Worm (Caenorhabditis elegans) whole organism, L1 larva: Measurements from ENCODE around the gene ZC376.8.

Experiments
- C04F5.9 ChIP-seq: sonication (generic microtip); optimal IDR thresholded peaks from 2 replicates; lab custom pipeline; 2016; ENCODE audit warnings: missing genetic modification characterization, missing compliant biosample characterization
- C16A3.4 ChIP-seq: fragments of 150-350 bp; optimal IDR thresholded peaks from 2 replicates; lab custom pipeline; 2014; ENCODE audit warnings: missing biosample characterization, missing genetic modification characterization
- C34B4.2 ChIP-seq: sonication (generic microtip); optimal IDR thresholded peaks from 2 replicates; lab custom pipeline; 2017; ENCODE audit warnings: mild to moderate bottlenecking, missing genetic modification characterization, missing compliant biosample characterization
- F16B12.6 ChIP-seq: fragments of 150-350 bp; optimal IDR thresholded peaks from 2 replicates; lab custom pipeline; 2014; ENCODE audit warnings: missing biosample characterization, missing genetic modification characterization
- Y116A8C.19 ChIP-seq: sonication (generic microtip); optimal IDR thresholded peaks from 2 replicates; lab custom pipeline; 2016; ENCODE audit warnings: missing compliant biosample characterization, missing genetic modification characterization, borderline replicate concordance
- alr-1 ChIP-seq: fragments of 200-800 bp; sonication (Bioruptor generic); optimal IDR thresholded peaks from 2 replicates; lab custom pipeline; 2018; ENCODE audit warnings: borderline replicate concordance, mild to moderate bottlenecking, missing genetic modification characterization, missing compliant biosample characterization
- blmp-1 ChIP-seq: fragments of 150-350 bp; optimal IDR thresholded peaks from 2 replicates; lab custom pipeline; 2014; ENCODE audit warnings: missing biosample characterization, missing genetic modification characterization
- ceh-63 ChIP-seq: fragments of 200-800 bp; sonication (Bioruptor generic); optimal IDR thresholded peaks from 2 replicates; lab custom pipeline; 2018; ENCODE audit warnings: mild to moderate bottlenecking, missing genetic modification characterization, missing compliant biosample characterization
- ceh-88 ChIP-seq: fragments of 200-800 bp; sonication (Bioruptor generic); IDR thresholded peaks from 2 replicates; pipeline ENCODE4 v1.3.6; 2022; ENCODE audit warnings: missing genetic modification characterization, missing compliant biosample characterization
- ces-1 ChIP-seq: fragments of 150-350 bp; optimal IDR thresholded peaks from 2 replicates; lab custom pipeline; 2014; ENCODE audit warnings: missing biosample characterization, missing genetic modification reagents, missing genetic modification characterization
- dsc-1 ChIP-seq: sonication (generic microtip); optimal IDR thresholded peaks from 2 replicates; lab custom pipeline; 2016; ENCODE audit warnings: mild to moderate bottlenecking, missing genetic modification characterization, missing compliant biosample characterization
- efl-1 ChIP-seq, 4 experiments: fragments of 150-350 bp; optimal IDR thresholded peaks in 3 of 4; peaks in 1 of 4; 1 replicate in 1 of 4; 2 replicates in 3 of 4; lab custom pipeline; 2014; ENCODE audit warnings: missing biosample characterization in 2 of 4, missing genetic modification characterization in 2 of 4, missing genetic modification reagents in 2 of 4
- efl-3 ChIP-seq: fragments of 200-800 bp; sonication (Bioruptor generic); optimal IDR thresholded peaks from 2 replicates; lab custom pipeline; 2018; ENCODE audit warnings: mild to moderate bottlenecking, missing genetic modification characterization, missing compliant biosample characterization
- egl-13 ChIP-seq: sonication (generic microtip); optimal IDR thresholded peaks from 2 replicates; lab custom pipeline; 2016; ENCODE audit warnings: missing genotype, missing genetic modification reagents, missing genetic modification characterization, missing compliant biosample characterization
- egl-27 ChIP-seq, 2 experiments: fragments of 150-350 bp in 1 of 2; sonication (generic microtip); optimal IDR thresholded peaks; 3 replicates each; lab custom pipeline; 2017 to 2018; ENCODE audit warnings: missing biosample characterization in 2 of 2, missing genetic modification characterization in 2 of 2, missing genetic modification reagents in 2 of 2
- elt-2 ChIP-seq: sonication (generic microtip); optimal IDR thresholded peaks from 2 replicates; lab custom pipeline; 2016; ENCODE audit warnings: missing genetic modification characterization, mild to moderate bottlenecking, inconsistent platforms, missing compliant biosample characterization, missing genetic modification reagents
- elt-3 ChIP-seq, 6 experiments: fragments of 150-350 bp in 1 of 6; sonication (generic microtip); optimal IDR thresholded peaks; 2 replicates each; lab custom pipeline; 2017 to 2018; ENCODE audit warnings: missing biosample characterization in 6 of 6, missing genetic modification characterization in 6 of 6, inconsistent platforms in 1 of 6
- ets-5 ChIP-seq: fragments of 200-800 bp; sonication (Bioruptor generic); IDR thresholded peaks from 2 replicates; pipeline ENCODE4 v1.3.6; 2022; ENCODE audit warnings: missing genetic modification characterization, missing compliant biosample characterization
- fkh-10 ChIP-seq: sonication (generic microtip); optimal IDR thresholded peaks from 2 replicates; lab custom pipeline; 2017; ENCODE audit warnings: missing biosample characterization, missing genetic modification reagents, missing genetic modification characterization
- fkh-8 ChIP-seq: sonication (generic microtip); optimal IDR thresholded peaks from 2 replicates; lab custom pipeline; 2016; ENCODE audit warnings: mild to moderate bottlenecking, missing genetic modification characterization, missing compliant biosample characterization
- fos-1 ChIP-seq: fragments of 150-350 bp; optimal IDR thresholded peaks from 2 replicates; lab custom pipeline; 2014; ENCODE audit warnings: missing biosample characterization, missing genetic modification characterization
- hlh-17 ChIP-seq: fragments of 200-800 bp; sonication (Bioruptor generic); optimal IDR thresholded peaks from 2 replicates; lab custom pipeline; 2018; ENCODE audit warnings: missing genetic modification characterization, mild to moderate bottlenecking, missing compliant biosample characterization, moderate library complexity, borderline replicate concordance
- irx-1 ChIP-seq: sonication (generic microtip); optimal IDR thresholded peaks from 2 replicates; lab custom pipeline; 2016; ENCODE audit warnings: missing genetic modification characterization, missing compliant biosample characterization
- isw-1 ChIP-seq: fragments of 200-800 bp; sonication (Bioruptor generic); IDR thresholded peaks from 2 replicates; pipeline ENCODE4 v1.3.6; 2022; ENCODE audit warnings: missing genetic modification characterization, missing compliant biosample characterization
- jun-1 ChIP-seq: fragments of 150-350 bp; optimal IDR thresholded peaks from 2 replicates; lab custom pipeline; 2014; ENCODE audit warnings: missing biosample characterization, missing genetic modification reagents, missing genetic modification characterization
- lir-3 ChIP-seq: sonication (generic microtip); optimal IDR thresholded peaks from 2 replicates; lab custom pipeline; 2016; ENCODE audit warnings: mild to moderate bottlenecking, missing genetic modification characterization, moderate library complexity, missing compliant biosample characterization; ENCODE audit not compliant: poor library complexity
- lsy-2 ChIP-seq, 2 experiments: fragments of 150-350 bp; optimal IDR thresholded peaks; 2 replicates each; lab custom pipeline; 2014; ENCODE audit warnings: missing biosample characterization in 2 of 2, missing genetic modification characterization in 2 of 2
- mdl-1 ChIP-seq, 2 experiments: fragments of 150-350 bp; optimal IDR thresholded peaks; 2 replicates each; lab custom pipeline; 2014 to 2017; ENCODE audit warnings: missing biosample characterization in 2 of 2, missing genetic modification characterization in 2 of 2, inconsistent platforms in 1 of 2
- mep-1 ChIP-seq: fragments of 150-350 bp; optimal IDR thresholded peaks from 2 replicates; lab custom pipeline; 2014; ENCODE audit warnings: missing biosample characterization, missing genetic modification characterization
- nhr-11 ChIP-seq: fragments of 150-350 bp; optimal IDR thresholded peaks from 2 replicates; lab custom pipeline; 2014; ENCODE audit warnings: missing biosample characterization, missing genetic modification characterization
- nhr-12 ChIP-seq: sonication (generic microtip); optimal IDR thresholded peaks from 2 replicates; lab custom pipeline; 2017; ENCODE audit warnings: missing biosample characterization, missing genetic modification characterization
- nhr-20 ChIP-seq: sonication (generic microtip); optimal IDR thresholded peaks from 2 replicates; lab custom pipeline; 2016; ENCODE audit warnings: mild to moderate bottlenecking, missing genetic modification characterization, missing compliant biosample characterization
- nhr-47 ChIP-seq: sonication (generic microtip); optimal IDR thresholded peaks from 2 replicates; lab custom pipeline; 2016; ENCODE audit warnings: mild to moderate bottlenecking, missing genetic modification characterization, moderate library complexity, missing compliant biosample characterization
- nhr-71 ChIP-seq: sonication (generic microtip); optimal IDR thresholded peaks from 2 replicates; lab custom pipeline; 2016; ENCODE audit warnings: mild to moderate bottlenecking, missing genetic modification characterization, moderate library complexity, missing compliant biosample characterization
- nhr-76 ChIP-seq: sonication (generic microtip); optimal IDR thresholded peaks from 2 replicates; lab custom pipeline; 2017; ENCODE audit warnings: missing biosample characterization, missing genetic modification characterization
- nhr-77 ChIP-seq: fragments of 150-350 bp; optimal IDR thresholded peaks from 2 replicates; lab custom pipeline; 2014; ENCODE audit warnings: missing biosample characterization, missing genetic modification characterization
- nhr-84 ChIP-seq: sonication (generic microtip); optimal IDR thresholded peaks from 2 replicates; lab custom pipeline; 2017; ENCODE audit warnings: missing biosample characterization, missing genetic modification characterization
- nhr-85 ChIP-seq: sonication (generic microtip); peaks from one replicate; lab custom pipeline; 2016; ENCODE audit warnings: missing genetic modification characterization, inconsistent platforms, missing compliant biosample characterization
- nhr-90 ChIP-seq: sonication (generic microtip); optimal IDR thresholded peaks from 2 replicates; lab custom pipeline; 2016; ENCODE audit warnings: mild to moderate bottlenecking, missing genetic modification characterization, missing compliant biosample characterization; ENCODE audit not compliant: poor library complexity
- pax-3 ChIP-seq: fragments of 200-800 bp; sonication (Bioruptor generic); optimal IDR thresholded peaks from 2 replicates; lab custom pipeline; 2018; ENCODE audit warnings: mild to moderate bottlenecking, missing genetic modification characterization, moderate library complexity, missing compliant biosample characterization
- skn-1 ChIP-seq: fragments of 150-350 bp; optimal IDR thresholded peaks from 2 replicates; lab custom pipeline; 2014; ENCODE audit warnings: missing biosample characterization, missing genetic modification characterization
- snpc-4 ChIP-seq: fragments of 150-350 bp; optimal IDR thresholded peaks from 2 replicates; lab custom pipeline; 2014; ENCODE audit warnings: missing biosample characterization, missing genetic modification characterization
- snu-23 ChIP-seq: sonication (generic microtip); optimal IDR thresholded peaks from 2 replicates; lab custom pipeline; 2016; ENCODE audit warnings: missing genetic modification characterization, missing compliant biosample characterization
- sox-4 ChIP-seq: sonication (generic microtip); optimal IDR thresholded peaks from 2 replicates; lab custom pipeline; 2016; ENCODE audit warnings: missing genetic modification characterization, missing compliant biosample characterization
- sptf-1 ChIP-seq: fragments of 150-350 bp; optimal IDR thresholded peaks from 2 replicates; lab custom pipeline; 2014; ENCODE audit warnings: missing biosample characterization, missing genetic modification characterization
- swsn-7 ChIP-seq: sonication (generic microtip); optimal IDR thresholded peaks from 2 replicates; lab custom pipeline; 2016; ENCODE audit warnings: missing genetic modification characterization, missing compliant biosample characterization
- tlp-1 ChIP-seq: fragments of 150-350 bp; optimal IDR thresholded peaks from 2 replicates; lab custom pipeline; 2014; ENCODE audit warnings: missing biosample characterization, missing genetic modification characterization
- unc-62 ChIP-seq: fragments of 150-350 bp; optimal IDR thresholded peaks from 2 replicates; lab custom pipeline; 2014; ENCODE audit warnings: missing biosample characterization, missing genetic modification reagents, missing genetic modification characterization
- unc-98 ChIP-seq: fragments of 200-800 bp; sonication (Bioruptor generic); IDR thresholded peaks from 2 replicates; pipeline ENCODE4 v1.3.6; 2022; ENCODE audit warnings: missing genetic modification characterization, missing compliant biosample characterization
- vab-15 ChIP-seq: sonication (generic microtip); optimal IDR thresholded peaks from 2 replicates; lab custom pipeline; 2017; ENCODE audit warnings: missing genotype, mild to moderate bottlenecking, missing genetic modification characterization, missing compliant biosample characterization
- xbp-1 ChIP-seq: sonication (generic microtip); optimal IDR thresholded peaks from 2 replicates; lab custom pipeline; 2016; ENCODE audit warnings: missing genetic modification characterization, missing compliant biosample characterization
- zag-1 ChIP-seq: fragments of 150-350 bp; optimal IDR thresholded peaks from 2 replicates; lab custom pipeline; 2014; ENCODE audit warnings: missing biosample characterization, missing genetic modification characterization
- zip-4 ChIP-seq: fragments of 200-800 bp; sonication (Bioruptor generic); optimal IDR thresholded peaks from 2 replicates; lab custom pipeline; 2018; ENCODE audit warnings: mild to moderate bottlenecking, missing genetic modification characterization, moderate library complexity, missing compliant biosample characterization

The ZC376.8 gene

ce11 chrV:14185438-14185837, 5.4 kb downstream of the ZC376.8 start, which contains the start of the genes trm-1 and ints-2 (continued):
- TF ChIP-seq unc-62 (GFP tag; lab: Kevin White, UChicago) (no peak), C16A3.4 (tag; lab: Kevin White, UChicago) (peak; percentile 52), xbp-1 (tag; lab: Kevin White, UChicago) (peak; percentile 64), jun-1 (no peak), elt-3 (tag; optimal IDR thresholded peaks at IDR 0.05; lab: Kevin White, UChicago) (peak in 1 of 6 experiments; percentile 5), fos-1 (tag; lab: Kevin White, UChicago) (peak; percentile 25), lir-3 (peak; percentile 40), nhr-71 (tag; lab: Kevin White, UChicago) (peak; percentile 84), snu-23 (GFP tag; lab: Kevin White, UChicago) (peak; percentile 73), irx-1 (peak; percentile 51), ets-5 (GFP tag; lab: Robert Waterston, UW) (no peak), nhr-84 (no peak), nhr-12 (no peak), tlp-1 (tag; lab: Kevin White, UChicago) (no peak), nhr-77 (peak; percentile 33), ceh-88 (GFP tag; lab: Robert Waterston, UW) (no peak), dsc-1 (tag; lab: Kevin White, UChicago) (peak; percentile 71), mep-1 (tag; lab: Kevin White, UChicago) (peak; percentile 83), hlh-17 (GFP tag; lab: Kevin White, UChicago) (no peak), isw-1 (GFP tag; lab: Robert Waterston, UW) (peak; percentile 30), skn-1 (tag; lab: Kevin White, UChicago) (no peak), sox-4 (tag; lab: Kevin White, UChicago) (no peak), blmp-1 (tag; lab: Kevin White, UChicago) (peak; percentile 61), efl-3 (no peak), egl-27 (tag; optimal IDR thresholded peaks at IDR 0.05; lab: Kevin White, UChicago) (no peak), swsn-7 (peak; percentile 71), C04F5.9 (peak; percentile 12), fkh-8 (peak; percentile 48), efl-1 (optimal IDR thresholded peaks at IDR 0.05; lab: Kevin White, UChicago) (peak; percentile 78 to 79), efl-1 (GFP tag; optimal IDR thresholded peaks at IDR 0.05 in 1 of 2; lab: Kevin White, UChicago) (peak; percentile 73 to 97), nhr-20 (tag; lab: Kevin White, UChicago) (peak; percentile 68), nhr-76 (no peak), unc-98 (GFP tag; lab: Robert Waterston, UW) (no peak), lsy-2 (tag; optimal IDR thresholded peaks at IDR 0.05; lab: Kevin White, UChicago) (peak; percentile 67 to 84), vab-15 (tag; lab: Kevin White, UChicago) (peak; percentile 50), nhr-11 (no peak), zag-1 (tag; lab: Kevin White, UChicago) (no peak), ceh-63 (GFP tag; lab: Kevin White, UChicago) (no peak), F16B12.6 (tag; lab: Kevin White, UChicago) (peak; percentile 10), sptf-1 (tag; lab: Kevin White, UChicago) (no peak), elt-2 (no peak), C34B4.2 (tag; lab: Kevin White, UChicago) (no peak), nhr-85 (tag; lab: Kevin White, UChicago) (peak; percentile 86), fkh-10 (GFP tag; lab: Kevin White, UChicago) (no peak), Y116A8C.19 (tag; lab: Kevin White, UChicago) (no peak), zip-4 (GFP tag; lab: Kevin White, UChicago) (peak; percentile 44), pax-3 (no peak), snpc-4 (tag; lab: Kevin White, UChicago) (peak; percentile 54), ces-1 (GFP tag; lab: Kevin White, UChicago) (no peak), egl-13 (no peak), nhr-90 (tag; lab: Kevin White, UChicago) (peak; percentile 57), nhr-47 (tag; lab: Kevin White, UChicago) (peak; percentile 81), mdl-1 (tag; optimal IDR thresholded peaks at IDR 0.05; lab: Kevin White, UChicago) (peak in 1 of 2 experiments; percentile 28), alr-1 (no peak)
